Fruit fly (Drosophila melanogaster) whole organism, embryonic: ENCODE results near the gene Pka-C1.

Source experiments
- CG1603 ChIP-seq: fragments of 200-800 bp; sonication (Bioruptor generic); optimal IDR thresholded peaks from 2 replicates; lab custom pipeline; 2019; ENCODE audit warnings: missing biosample characterization, mild to moderate bottlenecking, missing genetic modification characterization, moderate library complexity
- CG16863 ChIP-seq: fragments of 200-800 bp; sonication (Bioruptor generic); optimal IDR thresholded peaks from 3 replicates; lab custom pipeline; 2016; ENCODE audit warnings: missing biosample characterization, missing genetic modification characterization
- CG17186 ChIP-seq: fragments of 200-800 bp; sonication (Bioruptor generic); optimal IDR thresholded peaks from 3 replicates; lab custom pipeline; 2017; ENCODE audit warnings: missing biosample characterization, missing genetic modification reagents, missing genetic modification characterization
- CG9876 ChIP-seq: fragments of 200-800 bp; sonication (Bioruptor generic); optimal IDR thresholded peaks from 2 replicates; lab custom pipeline; 2016; ENCODE audit warnings: missing biosample characterization, missing genetic modification characterization
- Scr ChIP-seq: fragments of 200-800 bp; sonication (Bioruptor generic); IDR thresholded peaks from 2 replicates; pipeline ENCODE4 v1.3.6; 2022; ENCODE audit warnings: missing biosample characterization, missing genetic modification characterization; ENCODE audit not compliant: partially characterized antibody
- TFAM ChIP-seq: fragments of 200-800 bp; sonication (Bioruptor generic); optimal IDR thresholded peaks from 2 replicates; lab custom pipeline; 2017; ENCODE audit warnings: missing biosample characterization, missing genetic modification characterization, inconsistent platforms
- Usf ChIP-seq: fragments of 200-800 bp; sonication (Bioruptor generic); optimal IDR thresholded peaks from 2 replicates; lab custom pipeline; 2017; ENCODE audit warnings: missing genotype, missing biosample characterization, missing genetic modification characterization
- Vsx1 ChIP-seq: fragments of 200-800 bp; sonication (Bioruptor generic); optimal IDR thresholded peaks from 2 replicates; lab custom pipeline; 2017; ENCODE audit warnings: missing biosample characterization, mild to moderate bottlenecking, missing genetic modification characterization, missing genetic modification reagents
- Xbp1 ChIP-seq: fragments of 200-800 bp; sonication (Bioruptor generic); optimal IDR thresholded peaks from 3 replicates; lab custom pipeline; 2016; ENCODE audit warnings: missing biosample characterization, mild to moderate bottlenecking, missing genetic modification characterization
- disco-r ChIP-seq: fragments of 200-800 bp; sonication (Bioruptor generic); optimal IDR thresholded peaks from 2 replicates; lab custom pipeline; 2016; ENCODE audit warnings: missing biosample characterization, missing genetic modification characterization
- fd102C ChIP-seq: fragments of 200-800 bp; sonication (Bioruptor generic); optimal IDR thresholded peaks from 2 replicates; lab custom pipeline; 2018; ENCODE audit warnings: missing biosample characterization, mild to moderate bottlenecking, missing genetic modification characterization, moderate library complexity
- rib ChIP-seq: fragments of 200-800 bp; sonication (Bioruptor generic); IDR thresholded peaks from 2 replicates; pipeline ENCODE4 v1.3.6; 2022; ENCODE audit warnings: missing biosample characterization, missing genetic modification characterization
- sd ChIP-seq: fragments of 200-800 bp; sonication (Bioruptor generic); optimal IDR thresholded peaks from 3 replicates; lab custom pipeline; 2018; ENCODE audit warnings: missing biosample characterization, mild to moderate bottlenecking, missing genetic modification characterization, moderate library complexity

dm6 chr2L:9685993-9686392, 13.1 kb downstream of the Pka-C1 start:
- TF ChIP-seq Xbp1 (GFP tag; lab: Kevin White, UChicago) (no peak), CG9876 (GFP tag; lab: Kevin White, UChicago) (no peak), sd (tag; lab: Kevin White, UChicago) (no peak), fd102C (GFP tag; lab: Kevin White, UChicago) (no peak), Scr (GFP tag; lab: Robert Waterston, UW) (no peak), CG1603 (no peak), CG17186 (GFP tag; lab: Kevin White, UChicago) (no peak), Vsx1 (GFP tag; lab: Kevin White, UChicago) (no peak), Usf (no peak), rib (no peak), TFAM (GFP tag; lab: Kevin White, UChicago) (no peak), CG16863 (no peak), disco-r (GFP tag; lab: Kevin White, UChicago) (no peak)
